Worm (Caenorhabditis elegans): Measurements from ENCODE around the gene nfx-1.

- TF ChIP-seq ztf-26 (tag; optimal IDR thresholded peaks at IDR 0.05) (no peak), dox-1 (GFP tag; IDR thresholded peaks at IDR 0.05) (no peak), nhr-90 (tag; optimal IDR thresholded peaks at IDR 0.05) (no peak)
These were observed 31.6 kb downstream of the nfx-1 start, which contains the start of gene let-756 for ce11 chrIII:6406829-6407228.

Data from whole organism, young adult.